Worm (Caenorhabditis elegans) whole organism, L4 larva: Measurements from ENCODE around the gene C44H9.7.

Experiments used
- F26F4.8 ChIP-seq: fragments of 200-800 bp; sonication (Bioruptor generic); conservative IDR thresholded peaks from 2 replicates; pipeline ENCODE4 v1.3.6; 2022; ENCODE audit warnings: missing genetic modification characterization, missing compliant biosample characterization
- dve-1 ChIP-seq: sonication (generic microtip); optimal IDR thresholded peaks from 2 replicates; lab custom pipeline; 2017; ENCODE audit warnings: antibody characterized with exemption, mild to moderate bottlenecking, missing genetic modification characterization, missing compliant biosample characterization; ENCODE audit not compliant: insufficient read depth
- egl-27 ChIP-seq: sonication (generic microtip); optimal IDR thresholded peaks from 3 replicates; lab custom pipeline; 2017; ENCODE audit warnings: missing biosample characterization, missing genetic modification reagents, missing genetic modification characterization
- set-16 ChIP-seq: fragments of 200-800 bp; sonication (Bioruptor generic); IDR thresholded peaks from 2 replicates; pipeline ENCODE4 v1.3.6; 2022; ENCODE audit warnings: missing genetic modification reagents, missing genetic modification characterization, missing compliant biosample characterization
- unc-39 ChIP-seq: sonication (generic microtip); optimal IDR thresholded peaks from 2 replicates; lab custom pipeline; 2017; ENCODE audit warnings: missing biosample characterization, missing genetic modification characterization
- zag-1 ChIP-seq: fragments of 150-350 bp; optimal IDR thresholded peaks from 2 replicates; lab custom pipeline; 2014; ENCODE audit warnings: missing biosample characterization, missing genetic modification characterization

DNA sequence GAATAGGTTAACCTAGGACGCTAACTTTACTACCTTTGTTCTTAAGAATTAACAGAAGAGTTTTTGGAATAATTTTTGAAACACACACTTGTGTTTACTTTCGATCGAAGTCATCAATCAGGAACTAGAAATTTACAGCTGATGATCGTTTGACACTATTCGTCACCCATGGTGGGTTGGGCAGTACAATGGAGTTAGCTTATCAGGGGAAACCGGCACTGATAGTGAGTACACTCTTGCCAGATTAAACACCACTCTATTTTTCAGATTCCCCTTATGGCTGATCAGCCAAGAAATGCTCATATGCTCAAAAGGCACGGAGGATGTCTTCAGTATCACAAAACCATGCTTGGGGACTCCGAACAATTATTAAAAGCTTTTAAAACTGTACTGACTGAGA is 32.6 kb downstream of the C44H9.7 start:
- no peak for TF ChIP-seq set-16 (GFP tag; lab: Robert Waterston, UW)
- no peak for TF ChIP-seq zag-1 (tag; lab: Kevin White, UChicago)
- peak; percentile 15 for TF ChIP-seq dve-1 (tag; lab: Kevin White, UChicago)
- no peak for TF ChIP-seq unc-39 (tag; lab: Kevin White, UChicago)
- no peak for TF ChIP-seq egl-27 (tag; lab: Kevin White, UChicago)
- no peak for TF ChIP-seq F26F4.8 (GFP tag; lab: Robert Waterston, UW)
